Fruit fly (Drosophila melanogaster): ENCODE data around the gene beta4GalT7.
A peak's percentile ranks its signal among the peaks of the same experiment; 100 is the strongest.

The beta4GalT7 gene

dm6 chr3R:25032686-25033085, 9.6 kb downstream of the beta4GalT7 start:
- TF ChIP-seq CG17806 (tag; optimal IDR thresholded peaks at IDR 0.05) (no peak), fd96Ca (GFP tag; IDR thresholded peaks at IDR 0.05) (no peak), CG4496 (GFP tag; IDR thresholded peaks at IDR 0.05) (no peak), D1 (tag; optimal IDR thresholded peaks at IDR 0.05) (no peak), CG32121 (GFP tag; IDR thresholded peaks at IDR 0.05) (no peak), CG34367 (tag; optimal IDR thresholded peaks at IDR 0.05) (no peak), CG13204 (GFP tag; optimal IDR thresholded peaks at IDR 0.05) (no peak), CG14655 (GFP tag; optimal IDR thresholded peaks at IDR 0.05) (no peak), CG9948 (tag; optimal IDR thresholded peaks at IDR 0.05) (no peak), CG12605 (GFP tag; IDR thresholded peaks at IDR 0.05) (no peak), gl (tag; optimal IDR thresholded peaks at IDR 0.05) (no peak), Pif1B (GFP tag; optimal IDR thresholded peaks at IDR 0.05) (no peak), CG8159 (tag; optimal IDR thresholded peaks at IDR 0.05) (no peak), Snoo (tag; optimal IDR thresholded peaks at IDR 0.05) (no peak), CG10348 (GFP tag; IDR thresholded peaks at IDR 0.05) (no peak), Pif1A (GFP tag; optimal IDR thresholded peaks at IDR 0.05) (no peak), CG15710 (tag; optimal IDR thresholded peaks at IDR 0.05) (no peak), rn (GFP tag; IDR thresholded peaks at IDR 0.05) (no peak), Ets98B (GFP tag; IDR thresholded peaks at IDR 0.05) (no peak), EcR (GFP tag; optimal IDR thresholded peaks at IDR 0.05) (no peak)

dm6 chr3R:25033142-25033586, 10.1 kb downstream of the beta4GalT7 start, which contains the start of gene Smg6:
TSS of gene Smg6 (minus strand) at chr3R:25033465.
- TF ChIP-seq Pif1A (GFP tag; optimal IDR thresholded peaks at IDR 0.05) (no peak), Ets98B (GFP tag; IDR thresholded peaks at IDR 0.05) (no peak), CG4496 (GFP tag; IDR thresholded peaks at IDR 0.05) (no peak), CG15710 (tag; optimal IDR thresholded peaks at IDR 0.05) (no peak), EcR (GFP tag; optimal IDR thresholded peaks at IDR 0.05) (no peak), D1 (tag; optimal IDR thresholded peaks at IDR 0.05) (no peak), CG9948 (tag; optimal IDR thresholded peaks at IDR 0.05) (no peak), CG13204 (GFP tag; optimal IDR thresholded peaks at IDR 0.05) (no peak), CG14655 (GFP tag; optimal IDR thresholded peaks at IDR 0.05) (no peak), CG17806 (tag; optimal IDR thresholded peaks at IDR 0.05) (no peak), Pif1B (GFP tag; optimal IDR thresholded peaks at IDR 0.05) (no peak), CG34367 (tag; optimal IDR thresholded peaks at IDR 0.05) (no peak), CG12605 (GFP tag; IDR thresholded peaks at IDR 0.05) (no peak), CG10348 (GFP tag; IDR thresholded peaks at IDR 0.05) (no peak)

- no peak for TF ChIP-seq fd96Ca (GFP tag; IDR thresholded peaks at IDR 0.05)
- no peak for TF ChIP-seq Snoo (tag; optimal IDR thresholded peaks at IDR 0.05)
- no peak for TF ChIP-seq CG32121 (GFP tag; IDR thresholded peaks at IDR 0.05)
- TF ChIP-seq Ets98B (GFP tag; IDR thresholded peaks at IDR 0.05), result no peak
- no peak for TF ChIP-seq rn (GFP tag; IDR thresholded peaks at IDR 0.05)
- no peak for TF ChIP-seq CG12605 (GFP tag; IDR thresholded peaks at IDR 0.05)
- TF ChIP-seq CG34367 (tag; optimal IDR thresholded peaks at IDR 0.05), result no peak
- no peak for TF ChIP-seq gl (tag; optimal IDR thresholded peaks at IDR 0.05)
- no peak for TF ChIP-seq CG8301 (tag; optimal IDR thresholded peaks at IDR 0.05)
- TF ChIP-seq D1 (tag; optimal IDR thresholded peaks at IDR 0.05), result no peak
Observed at dm6 chr3R:25036644-25037043, 13.6 kb downstream of the beta4GalT7 start, which contains the start of gene CG31115. TSS of gene CG31115 (plus strand) at chr3R:25036944.

- TF ChIP-seq CG9948 (tag; optimal IDR thresholded peaks at IDR 0.05) (peak; percentile 72), CG34367 (tag; optimal IDR thresholded peaks at IDR 0.05) (no peak)
Observed at dm6 chr3R:25039028-25039476, 16.0 kb downstream of the beta4GalT7 start, which contains the start of the genes Ythdf and bai. TSS of gene Ythdf (minus strand) at chr3R:25039249. TSS of gene bai (plus strand) at chr3R:25039374.

DNA sequence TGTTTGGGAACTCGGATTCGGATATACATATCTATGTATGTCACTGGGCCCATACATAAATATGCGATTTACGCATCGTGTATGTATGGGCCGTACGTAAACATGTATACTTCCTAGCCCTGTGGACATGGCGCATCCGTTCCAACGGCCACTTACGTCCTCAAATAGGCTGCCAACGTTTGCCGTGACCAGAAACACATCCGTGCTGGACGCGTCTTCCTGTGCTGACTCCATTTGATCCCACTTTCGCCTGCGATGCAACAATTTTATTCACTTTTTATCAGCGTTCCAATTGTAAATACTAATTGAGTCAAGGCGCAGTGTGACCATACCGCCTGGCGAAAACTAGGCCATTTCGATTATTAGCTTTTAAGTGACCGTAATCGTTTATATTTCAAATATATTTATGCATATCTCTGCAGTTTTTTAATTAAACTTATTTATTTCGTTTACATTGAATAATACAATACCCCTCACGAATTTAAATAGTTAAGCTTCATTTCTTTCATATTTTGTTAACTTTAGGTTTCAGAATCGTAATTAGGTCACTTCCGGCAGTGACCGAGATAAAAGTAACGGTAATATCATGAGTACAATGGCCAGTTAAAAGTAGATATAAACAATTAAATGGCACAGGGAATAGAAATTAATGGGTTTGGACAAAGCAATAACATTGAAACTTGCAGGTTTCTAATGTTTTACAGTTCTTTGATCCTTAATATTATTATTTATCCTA, 21.9 kb downstream of the beta4GalT7 start, which contains the start of gene 5PtaseI:
Gene 5PtaseI, minus strand, starts transcription at position 336 of the 736 bp plus-strand sequence.
- no peak for TF ChIP-seq CG10348 (GFP tag; IDR thresholded peaks at IDR 0.05)

- TF ChIP-seq Ets98B (GFP tag; IDR thresholded peaks at IDR 0.05) (no peak), CG10348 (GFP tag; IDR thresholded peaks at IDR 0.05) (no peak), CG17806 (tag; optimal IDR thresholded peaks at IDR 0.05) (no peak), CG15710 (tag; optimal IDR thresholded peaks at IDR 0.05) (no peak), Pif1B (GFP tag; optimal IDR thresholded peaks at IDR 0.05) (no peak), CG8159 (tag; optimal IDR thresholded peaks at IDR 0.05) (no peak), gl (tag; optimal IDR thresholded peaks at IDR 0.05) (no peak), D1 (tag; optimal IDR thresholded peaks at IDR 0.05) (no peak), CG32121 (GFP tag; IDR thresholded peaks at IDR 0.05) (no peak), CG4496 (GFP tag; IDR thresholded peaks at IDR 0.05) (no peak), Pif1A (GFP tag; optimal IDR thresholded peaks at IDR 0.05) (no peak), Snoo (tag; optimal IDR thresholded peaks at IDR 0.05) (no peak), CG9948 (tag; optimal IDR thresholded peaks at IDR 0.05) (no peak), fd96Ca (GFP tag; IDR thresholded peaks at IDR 0.05) (no peak), EcR (GFP tag; optimal IDR thresholded peaks at IDR 0.05) (no peak), CG14655 (GFP tag; optimal IDR thresholded peaks at IDR 0.05) (no peak), CG34367 (tag; optimal IDR thresholded peaks at IDR 0.05) (no peak), rn (GFP tag; IDR thresholded peaks at IDR 0.05) (no peak)
Observed at dm6 chr3R:25046023-25046422, 23.0 kb downstream of the beta4GalT7 start, which contains the start of gene CG11786. TSS of gene CG11786 (plus strand) at chr3R:25046323.
